Worm (Caenorhabditis elegans) whole organism, late embryonic: Measurements from ENCODE around the gene srh-59.

ENCODE experiments used
- che-1 ChIP-seq: sonication (generic microtip); optimal IDR thresholded peaks from 2 replicates; lab custom pipeline; 2016; ENCODE audit warnings: mild to moderate bottlenecking, missing genetic modification characterization, missing compliant biosample characterization
- hlh-30 ChIP-seq: sonication (generic microtip); optimal IDR thresholded peaks from 2 replicates; lab custom pipeline; 2017; ENCODE audit warnings: antibody characterized with exemption, missing genetic modification characterization, missing compliant biosample characterization; ENCODE audit not compliant: insufficient read depth

DNA sequence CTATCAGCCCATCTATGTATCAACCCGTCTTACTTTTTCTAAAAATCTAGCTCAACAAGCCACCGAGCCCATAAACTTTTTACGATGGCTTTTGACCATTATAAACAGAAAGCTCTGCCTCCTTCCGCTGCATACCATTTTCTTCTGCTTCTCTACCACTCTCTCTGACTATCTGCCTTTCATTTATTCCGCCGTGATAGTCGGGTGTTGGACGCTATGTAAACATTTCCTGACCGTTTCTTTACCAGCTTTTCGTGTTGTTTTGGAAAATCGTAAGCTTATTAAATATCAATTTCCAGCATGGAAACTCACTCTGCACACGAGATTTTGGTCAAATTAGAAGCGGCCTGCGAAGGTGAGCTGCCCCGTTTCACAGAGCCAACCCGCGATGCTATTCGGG is 35.7 kb downstream of the srh-59 start, which contains the start of gene F40E12.1:
- TF ChIP-seq che-1 (tag; lab: Kevin White, UChicago) (no peak), hlh-30 (tag; lab: Kevin White, UChicago) (no peak)
